Fruit fly (Drosophila melanogaster) Kc167 (cell line): ENCODE measurements around the gene CG32071.

ENCODE experiments used
- Myc ChIP-seq: fragments of >200 bp; optimal IDR thresholded peaks from 2 replicates; lab custom pipeline; 2017; ENCODE audit warnings: missing external identifiers
- Sin3A ChIP-seq: fragments of >200 bp; optimal IDR thresholded peaks from 2 replicates; lab custom pipeline; 2018; ENCODE audit warnings: missing external identifiers

DNA sequence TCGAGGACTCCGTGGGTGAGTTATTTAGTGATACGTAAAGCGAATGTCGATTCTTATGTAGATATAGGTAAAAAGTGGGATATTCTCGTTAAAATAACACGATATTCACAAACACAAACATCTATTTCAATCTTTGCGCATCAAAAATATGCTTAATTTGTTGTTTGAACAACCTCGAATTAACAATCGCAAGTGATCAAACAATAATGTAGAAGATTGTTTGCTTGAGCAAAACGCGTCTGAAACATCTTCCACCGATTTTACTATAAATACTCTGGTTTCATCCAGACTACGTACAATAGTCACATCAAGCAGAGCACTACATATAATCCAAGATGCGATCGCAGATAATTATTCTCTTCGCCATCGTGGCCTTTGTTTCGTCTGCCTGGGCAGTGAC, 26.9 kb upstream of the CG32071 start, which contains the start of gene nol:
- TF ChIP-seq Myc (no peak), Sin3A (lab: Kevin White, UChicago) (no peak)
